Worm (Caenorhabditis elegans) whole organism, L1 larva: ENCODE data around the gene fbxa-148.
"Not testable (repeated sequence)": the region's sequence is repeated elsewhere in the genome, so short reads cannot be mapped to it uniquely, and the experiment has no call there.

ENCODE experiments used
- C16A3.4 ChIP-seq: fragments of 150-350 bp; optimal IDR thresholded peaks from 2 replicates; lab custom pipeline; 2014; ENCODE audit warnings: missing biosample characterization, missing genetic modification characterization
- F16B12.6 ChIP-seq: fragments of 150-350 bp; optimal IDR thresholded peaks from 2 replicates; lab custom pipeline; 2014; ENCODE audit warnings: missing biosample characterization, missing genetic modification characterization
- Y116A8C.19 ChIP-seq: sonication (generic microtip); optimal IDR thresholded peaks from 2 replicates; lab custom pipeline; 2016; ENCODE audit warnings: missing compliant biosample characterization, missing genetic modification characterization, borderline replicate concordance
- alr-1 ChIP-seq: fragments of 200-800 bp; sonication (Bioruptor generic); optimal IDR thresholded peaks from 2 replicates; lab custom pipeline; 2018; ENCODE audit warnings: borderline replicate concordance, mild to moderate bottlenecking, missing genetic modification characterization, missing compliant biosample characterization
- aly-2 ChIP-seq: fragments of 150-350 bp; optimal IDR thresholded peaks from 2 replicates; lab custom pipeline; 2014; ENCODE audit warnings: missing biosample characterization, missing genetic modification characterization
- ama-1 ChIP-seq: fragments of 150-350 bp; optimal IDR thresholded peaks from 2 replicates; lab custom pipeline; 2014
- blmp-1 ChIP-seq: fragments of 150-350 bp; optimal IDR thresholded peaks from 2 replicates; lab custom pipeline; 2014; ENCODE audit warnings: missing biosample characterization, missing genetic modification characterization
- ceh-63 ChIP-seq: fragments of 200-800 bp; sonication (Bioruptor generic); optimal IDR thresholded peaks from 2 replicates; lab custom pipeline; 2018; ENCODE audit warnings: mild to moderate bottlenecking, missing genetic modification characterization, missing compliant biosample characterization
- ceh-90 ChIP-seq: sonication (generic microtip); optimal IDR thresholded peaks from 2 replicates; lab custom pipeline; 2016; ENCODE audit warnings: missing genetic modification characterization, missing compliant biosample characterization
- ces-1 ChIP-seq: fragments of 150-350 bp; optimal IDR thresholded peaks from 2 replicates; lab custom pipeline; 2014; ENCODE audit warnings: missing biosample characterization, missing genetic modification reagents, missing genetic modification characterization
- dsc-1 ChIP-seq: sonication (generic microtip); optimal IDR thresholded peaks from 2 replicates; lab custom pipeline; 2016; ENCODE audit warnings: mild to moderate bottlenecking, missing genetic modification characterization, missing compliant biosample characterization
- egl-27 ChIP-seq, 2 experiments: fragments of 150-350 bp in 1 of 2; sonication (generic microtip); optimal IDR thresholded peaks; 3 replicates each; lab custom pipeline; 2017 to 2018; ENCODE audit warnings: missing biosample characterization in 2 of 2, missing genetic modification characterization in 2 of 2, missing genetic modification reagents in 2 of 2
- elt-3 ChIP-seq, 6 experiments: fragments of 150-350 bp in 1 of 6; sonication (generic microtip); optimal IDR thresholded peaks; 2 replicates each; lab custom pipeline; 2017 to 2018; ENCODE audit warnings: missing biosample characterization in 6 of 6, missing genetic modification characterization in 6 of 6, inconsistent platforms in 1 of 6
- fkh-10 ChIP-seq: sonication (generic microtip); optimal IDR thresholded peaks from 2 replicates; lab custom pipeline; 2017; ENCODE audit warnings: missing biosample characterization, missing genetic modification reagents, missing genetic modification characterization
- fos-1 ChIP-seq: fragments of 150-350 bp; optimal IDR thresholded peaks from 2 replicates; lab custom pipeline; 2014; ENCODE audit warnings: missing biosample characterization, missing genetic modification characterization
- hlh-4 ChIP-seq: sonication (generic microtip); optimal IDR thresholded peaks from 2 replicates; lab custom pipeline; 2016; ENCODE audit warnings: mild to moderate bottlenecking, missing genetic modification characterization, missing compliant biosample characterization
- irx-1 ChIP-seq: sonication (generic microtip); optimal IDR thresholded peaks from 2 replicates; lab custom pipeline; 2016; ENCODE audit warnings: missing genetic modification characterization, missing compliant biosample characterization
- lin-14 ChIP-seq: fragments of 200-800 bp; sonication (Bioruptor generic); optimal IDR thresholded peaks from 2 replicates; lab custom pipeline; 2018; ENCODE audit warnings: mild to moderate bottlenecking, missing genetic modification characterization, moderate library complexity, missing compliant biosample characterization
- lir-3 ChIP-seq: sonication (generic microtip); optimal IDR thresholded peaks from 2 replicates; lab custom pipeline; 2016; ENCODE audit warnings: mild to moderate bottlenecking, missing genetic modification characterization, moderate library complexity, missing compliant biosample characterization; ENCODE audit not compliant: poor library complexity
- mab-9 ChIP-seq: fragments of 200-800 bp; sonication (Bioruptor generic); IDR thresholded peaks from 2 replicates; pipeline ENCODE4 v1.3.6; 2022; ENCODE audit warnings: missing genetic modification reagents, missing genetic modification characterization, missing compliant biosample characterization
- mdl-1 ChIP-seq, 2 experiments: fragments of 150-350 bp; optimal IDR thresholded peaks; 2 replicates each; lab custom pipeline; 2014 to 2017; ENCODE audit warnings: missing biosample characterization in 2 of 2, missing genetic modification characterization in 2 of 2, inconsistent platforms in 1 of 2
- mef-2 ChIP-seq: fragments of 150-350 bp; optimal IDR thresholded peaks from 2 replicates; lab custom pipeline; 2014; ENCODE audit warnings: missing biosample characterization, missing genetic modification characterization
- mep-1 ChIP-seq: fragments of 150-350 bp; optimal IDR thresholded peaks from 2 replicates; lab custom pipeline; 2014; ENCODE audit warnings: missing biosample characterization, missing genetic modification characterization
- nhr-11 ChIP-seq: fragments of 150-350 bp; optimal IDR thresholded peaks from 2 replicates; lab custom pipeline; 2014; ENCODE audit warnings: missing biosample characterization, missing genetic modification characterization
- nhr-12 ChIP-seq: sonication (generic microtip); optimal IDR thresholded peaks from 2 replicates; lab custom pipeline; 2017; ENCODE audit warnings: missing biosample characterization, missing genetic modification characterization
- nhr-28 ChIP-seq: fragments of 150-350 bp; optimal IDR thresholded peaks from 2 replicates; lab custom pipeline; 2014; ENCODE audit warnings: missing biosample characterization, missing genetic modification characterization
- nhr-71 ChIP-seq: sonication (generic microtip); optimal IDR thresholded peaks from 2 replicates; lab custom pipeline; 2016; ENCODE audit warnings: mild to moderate bottlenecking, missing genetic modification characterization, moderate library complexity, missing compliant biosample characterization
- pax-3 ChIP-seq: fragments of 200-800 bp; sonication (Bioruptor generic); optimal IDR thresholded peaks from 2 replicates; lab custom pipeline; 2018; ENCODE audit warnings: mild to moderate bottlenecking, missing genetic modification characterization, moderate library complexity, missing compliant biosample characterization
- pqm-1 ChIP-seq: sonication (generic microtip); optimal IDR thresholded peaks from 3 replicates; lab custom pipeline; 2017; ENCODE audit warnings: missing biosample characterization, missing genetic modification characterization
- snpc-4 ChIP-seq: fragments of 150-350 bp; optimal IDR thresholded peaks from 2 replicates; lab custom pipeline; 2014; ENCODE audit warnings: missing biosample characterization, missing genetic modification characterization
- snu-23 ChIP-seq: sonication (generic microtip); optimal IDR thresholded peaks from 2 replicates; lab custom pipeline; 2016; ENCODE audit warnings: missing genetic modification characterization, missing compliant biosample characterization
- tbx-2 ChIP-seq: sonication (generic microtip); optimal IDR thresholded peaks from 2 replicates; lab custom pipeline; 2016; ENCODE audit warnings: missing genetic modification characterization, missing compliant biosample characterization
- tlp-1 ChIP-seq: fragments of 150-350 bp; optimal IDR thresholded peaks from 2 replicates; lab custom pipeline; 2014; ENCODE audit warnings: missing biosample characterization, missing genetic modification characterization
- unc-62 ChIP-seq: fragments of 150-350 bp; optimal IDR thresholded peaks from 2 replicates; lab custom pipeline; 2014; ENCODE audit warnings: missing biosample characterization, missing genetic modification reagents, missing genetic modification characterization
- vab-15 ChIP-seq: sonication (generic microtip); optimal IDR thresholded peaks from 2 replicates; lab custom pipeline; 2017; ENCODE audit warnings: missing genotype, mild to moderate bottlenecking, missing genetic modification characterization, missing compliant biosample characterization
- zag-1 ChIP-seq: fragments of 150-350 bp; optimal IDR thresholded peaks from 2 replicates; lab custom pipeline; 2014; ENCODE audit warnings: missing biosample characterization, missing genetic modification characterization
- ztf-4 ChIP-seq: fragments of 150-350 bp; optimal IDR thresholded peaks from 2 replicates; lab custom pipeline; 2014; ENCODE audit warnings: missing biosample characterization, missing genetic modification characterization

Gene fbxa-148

ce11 chrV:16938731-16939130 is at the start of gene fbxa-148:
Gene fbxa-148, plus strand, starts transcription at chrV:16939031.
- TF ChIP-seq ceh-90 (tag; lab: Kevin White, UChicago); egl-27 (tag; optimal IDR thresholded peaks at IDR 0.05; lab: Kevin White, UChicago); irx-1 (tag; lab: Kevin White, UChicago): not testable (repeated sequence)

- TF ChIP-seq mab-9 (GFP tag; lab: Robert Waterston, UW) (no peak), mef-2 (tag; lab: Kevin White, UChicago) (no peak), pax-3 (tag; lab: Kevin White, UChicago) (no peak), F16B12.6 (tag; lab: Kevin White, UChicago) (no peak), ces-1 (GFP tag; lab: Kevin White, UChicago) (no peak), C16A3.4 (tag; lab: Kevin White, UChicago) (no peak), snpc-4 (tag; lab: Kevin White, UChicago) (no peak), tbx-2 (no peak), snu-23 (GFP tag; lab: Kevin White, UChicago) (no peak), mep-1 (tag; lab: Kevin White, UChicago) (no peak), nhr-12 (no peak), dsc-1 (no peak), aly-2 (tag; lab: Kevin White, UChicago) (no peak)
Measured at ce11 chrV:16893440-16893839, 45.4 kb upstream of the fbxa-148 start, which contains the start of gene F09C6.15. Gene F09C6.15, plus strand, starts transcription at chrV:16893740.

ce11 chrV:16899355-16899754 is 39.5 kb upstream of the fbxa-148 start, which contains the start of gene fbxa-45:
Gene fbxa-45, minus strand, starts transcription at chrV:16899455.
- no peak for TF ChIP-seq lin-14
- no peak for TF ChIP-seq snu-23 (GFP tag; lab: Kevin White, UChicago)
- no peak for TF ChIP-seq nhr-11
- no peak for TF ChIP-seq tbx-2
- no peak for TF ChIP-seq unc-62 (GFP tag; lab: Kevin White, UChicago)

ce11 chrV:16902726-16903125 is 36.1 kb upstream of the fbxa-148 start, which contains the start of gene srd-68:
Gene srd-68, minus strand, starts transcription at chrV:16902826.
- no peak for TF ChIP-seq ztf-4 (tag; lab: Kevin White, UChicago)
- TF ChIP-seq snu-23 (GFP tag; lab: Kevin White, UChicago), result no peak
- TF ChIP-seq elt-3 (tag; optimal IDR thresholded peaks at IDR 0.05; lab: Kevin White, UChicago), result no peak
- no peak for TF ChIP-seq tlp-1 (tag; lab: Kevin White, UChicago)
- no peak for TF ChIP-seq vab-15 (tag; lab: Kevin White, UChicago)
- no peak for TF ChIP-seq lir-3
- no peak for TF ChIP-seq fkh-10 (GFP tag; lab: Kevin White, UChicago)
- no peak for TF ChIP-seq nhr-28 (tag; lab: Kevin White, UChicago)
- no peak for TF ChIP-seq pqm-1 (tag; lab: Kevin White, UChicago)
- no peak for TF ChIP-seq mdl-1 (tag; optimal IDR thresholded peaks at IDR 0.05; lab: Kevin White, UChicago)
- no peak for TF ChIP-seq Y116A8C.19 (tag; lab: Kevin White, UChicago)
- TF ChIP-seq ama-1 (lab: Kevin White, UChicago), result no peak
- no peak for TF ChIP-seq alr-1 (tag; lab: Kevin White, UChicago)
- TF ChIP-seq, all 84 proteins: peak for 0

ce11 chrV:16904612-16905011 is 34.2 kb upstream of the fbxa-148 start, which contains the start of gene nhr-262:
Gene nhr-262, plus strand, starts transcription at chrV:16904912.
- TF ChIP-seq nhr-11 (no peak), snpc-4 (tag; lab: Kevin White, UChicago) (no peak), ceh-63 (GFP tag; lab: Kevin White, UChicago) (no peak), blmp-1 (tag; lab: Kevin White, UChicago) (no peak), pqm-1 (tag; lab: Kevin White, UChicago) (no peak), tlp-1 (tag; lab: Kevin White, UChicago) (no peak), zag-1 (no peak), hlh-4 (tag; lab: Kevin White, UChicago) (no peak), lir-3 (no peak), fos-1 (tag; lab: Kevin White, UChicago) (no peak), nhr-71 (tag; lab: Kevin White, UChicago) (no peak)
